Worm (Caenorhabditis elegans) whole organism, L1 larva: Measurements from ENCODE around the gene irk-1.

Experiments
- C16A3.4 ChIP-seq: fragments of 150-350 bp; optimal IDR thresholded peaks from 2 replicates; lab custom pipeline; 2014; ENCODE audit warnings: missing biosample characterization, missing genetic modification characterization
- ama-1 ChIP-seq: fragments of 150-350 bp; optimal IDR thresholded peaks from 2 replicates; lab custom pipeline; 2014
- ceh-82 ChIP-seq, 3 experiments: fragments of 150-350 bp in 1 of 3; sonication (generic microtip) in 2 of 3; optimal IDR thresholded peaks; 2 replicates each; lab custom pipeline; 2014 to 2017; ENCODE audit warnings: missing biosample characterization in 3 of 3, missing genetic modification characterization in 3 of 3
- ces-1 ChIP-seq: fragments of 150-350 bp; optimal IDR thresholded peaks from 2 replicates; lab custom pipeline; 2014; ENCODE audit warnings: missing biosample characterization, missing genetic modification reagents, missing genetic modification characterization
- elt-3 ChIP-seq, 6 experiments: fragments of 150-350 bp in 1 of 6; sonication (generic microtip); optimal IDR thresholded peaks; 2 replicates each; lab custom pipeline; 2017 to 2018; ENCODE audit warnings: missing biosample characterization in 6 of 6, missing genetic modification characterization in 6 of 6, inconsistent platforms in 1 of 6
- lsy-2 ChIP-seq, 2 experiments: fragments of 150-350 bp; optimal IDR thresholded peaks; 2 replicates each; lab custom pipeline; 2014; ENCODE audit warnings: missing biosample characterization in 2 of 2, missing genetic modification characterization in 2 of 2
- mdl-1 ChIP-seq, 2 experiments: fragments of 150-350 bp; optimal IDR thresholded peaks; 2 replicates each; lab custom pipeline; 2014 to 2017; ENCODE audit warnings: missing biosample characterization in 2 of 2, missing genetic modification characterization in 2 of 2, inconsistent platforms in 1 of 2
- nhr-237 ChIP-seq: fragments of 150-350 bp; optimal IDR thresholded peaks from 2 replicates; lab custom pipeline; 2014; ENCODE audit warnings: missing biosample characterization, missing genetic modification characterization
- pqm-1 ChIP-seq: sonication (generic microtip); optimal IDR thresholded peaks from 3 replicates; lab custom pipeline; 2017; ENCODE audit warnings: missing biosample characterization, missing genetic modification characterization
- unc-130 ChIP-seq: fragments of 150-350 bp; optimal IDR thresholded peaks from 2 replicates; lab custom pipeline; 2017; ENCODE audit warnings: missing biosample characterization, missing genetic modification characterization, inconsistent platforms
- zag-1 ChIP-seq: fragments of 150-350 bp; optimal IDR thresholded peaks from 2 replicates; lab custom pipeline; 2014; ENCODE audit warnings: missing biosample characterization, missing genetic modification characterization

DNA sequence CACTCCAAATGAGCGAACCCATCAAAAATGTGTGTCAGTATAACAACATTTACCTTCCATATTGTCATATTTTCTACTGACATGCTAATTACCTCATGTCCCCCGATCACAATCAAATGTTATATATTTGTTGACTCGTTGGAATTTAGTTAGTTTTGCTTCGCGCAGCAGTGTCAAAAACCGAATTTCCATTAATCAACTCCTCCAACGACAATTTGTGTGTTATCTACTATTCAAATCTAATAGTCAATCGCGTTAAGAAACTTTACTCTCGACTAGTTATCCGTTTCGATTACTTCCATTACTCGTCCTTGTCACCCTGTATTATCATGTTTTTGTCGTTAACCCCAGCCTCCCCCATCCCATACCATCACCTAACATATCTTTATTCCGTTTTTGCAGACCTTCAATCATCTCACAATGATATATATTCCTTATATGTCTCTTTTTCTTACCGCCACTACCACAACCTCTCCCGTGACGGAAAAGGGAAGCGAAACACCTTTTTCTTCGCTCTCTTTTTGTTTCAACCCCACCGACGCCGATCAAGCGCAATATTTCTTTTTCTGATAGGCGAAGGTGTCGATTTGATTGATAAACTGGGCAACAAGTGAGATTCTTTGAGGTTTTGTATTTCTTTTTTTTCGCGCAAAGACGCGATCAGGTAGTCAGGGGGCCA lies 18.1 kb upstream of the irk-1 start:
- TF ChIP-seq elt-3 (tag; optimal IDR thresholded peaks at IDR 0.05; lab: Kevin White, UChicago) (peak in 1 of 6 experiments; percentile 50), ama-1 (no peak), zag-1 (tag; lab: Kevin White, UChicago) (no peak), nhr-237 (tag; lab: Kevin White, UChicago) (no peak), ces-1 (no peak), C16A3.4 (tag; lab: Kevin White, UChicago) (no peak), unc-130 (tag; lab: Kevin White, UChicago) (no peak), mdl-1 (tag; optimal IDR thresholded peaks at IDR 0.05; lab: Kevin White, UChicago) (no peak), pqm-1 (tag; lab: Kevin White, UChicago) (no peak), lsy-2 (tag; optimal IDR thresholded peaks at IDR 0.05; lab: Kevin White, UChicago) (no peak), ceh-82 (tag; optimal IDR thresholded peaks at IDR 0.05; lab: Kevin White, UChicago) (no peak)
